Worm (Caenorhabditis elegans): ENCODE results near the gene srj-27.

srj-27 gene

ce11 chrV:15085335-15085800 is 41.9 kb downstream of the srj-27 start, which contains the start of the genes ahsa-1 and C01G10.7 (continued):
- TF ChIP-seq nhr-237 (tag; optimal IDR thresholded peaks at IDR 0.05) (peak; percentile 77), nhr-71 (tag; optimal IDR thresholded peaks at IDR 0.05) (peak; percentile 96), unc-86 (tag; optimal IDR thresholded peaks at IDR 0.05) (peak; percentile 85), fkh-4 (tag; optimal IDR thresholded peaks at IDR 0.05; ENCODE audit: borderline replicate concordance) (peak; percentile 94), rnt-1 (tag; optimal IDR thresholded peaks at IDR 0.05) (peak; percentile 99), efl-3 (GFP tag; optimal IDR thresholded peaks at IDR 0.05) (no peak), jun-1 (tag; optimal IDR thresholded peaks at IDR 0.05) (peak; percentile 61), hpl-2 (GFP tag; optimal IDR thresholded peaks at IDR 0.05) (peak; percentile 60), sox-4 (tag; optimal IDR thresholded peaks at IDR 0.05) (peak; percentile 91), hlh-17 (GFP tag; optimal IDR thresholded peaks at IDR 0.05; ENCODE audit: borderline replicate concordance) (no peak), fkh-8 (tag; optimal IDR thresholded peaks at IDR 0.05) (peak; percentile 92), ceh-8 (GFP tag; optimal IDR thresholded peaks at IDR 0.05) (peak; percentile 58), lsy-2 (tag; optimal IDR thresholded peaks at IDR 0.05) (peak; percentile 89 to 93), lir-3 (tag; optimal IDR thresholded peaks at IDR 0.05; ENCODE audit: poor library complexity) (peak; percentile 97), grh-1 (GFP tag; IDR thresholded peaks at IDR 0.05) (peak; percentile 74), nhr-12 (tag; optimal IDR thresholded peaks at IDR 0.05) (no peak), nhr-11 (tag; optimal IDR thresholded peaks at IDR 0.05) (no peak), C04F5.9 (tag; optimal IDR thresholded peaks at IDR 0.05) (peak; percentile 88), fkh-10 (GFP tag; optimal IDR thresholded peaks at IDR 0.05) (peak; percentile 56), mep-1 (tag; optimal IDR thresholded peaks at IDR 0.05) (peak; percentile 96), ets-5 (GFP tag; IDR thresholded peaks at IDR 0.05) (no peak), nhr-84 (tag; optimal IDR thresholded peaks at IDR 0.05) (no peak), elt-3 (tag; optimal IDR thresholded peaks at IDR 0.05) (peak in 4 of 6 experiments; percentile 67 to 90 (median 83)), mdl-1 (tag; optimal IDR thresholded peaks at IDR 0.05) (peak in 1 of 2 experiments; percentile 66), alr-1 (tag; optimal IDR thresholded peaks at IDR 0.05; ENCODE audit: borderline replicate concordance) (no peak), ceh-63 (GFP tag; optimal IDR thresholded peaks at IDR 0.05) (no peak), fos-1 (tag; optimal IDR thresholded peaks at IDR 0.05) (peak; percentile 60), tlp-1 (tag; optimal IDR thresholded peaks at IDR 0.05) (no peak), unc-30 (tag; optimal IDR thresholded peaks at IDR 0.05) (no peak), lin-35 (GFP tag; optimal IDR thresholded peaks at IDR 0.05) (peak; percentile 85 to 86), Y116A8C.19 (tag; optimal IDR thresholded peaks at IDR 0.05; ENCODE audit: borderline replicate concordance) (peak; percentile 69), dpl-1 (GFP tag; optimal IDR thresholded peaks at IDR 0.05) (peak; percentile 76 to 86 (median 84)), isw-1 (GFP tag; IDR thresholded peaks at IDR 0.05) (peak; percentile 87), mef-2 (tag; optimal IDR thresholded peaks at IDR 0.05) (no peak), nhr-77 (tag; optimal IDR thresholded peaks at IDR 0.05) (peak; percentile 80), blmp-1 (tag; optimal IDR thresholded peaks at IDR 0.05) (peak; percentile 75), nhr-20 (tag; optimal IDR thresholded peaks at IDR 0.05) (peak; percentile 92), egl-27 (tag; optimal IDR thresholded peaks at IDR 0.05) (no peak), C16A3.4 (tag; optimal IDR thresholded peaks at IDR 0.05) (peak; percentile 93), elt-2 (tag; optimal IDR thresholded peaks at IDR 0.05) (peak; percentile 69), snpc-4 (tag; optimal IDR thresholded peaks at IDR 0.05) (peak; percentile 87), nhr-90 (tag; optimal IDR thresholded peaks at IDR 0.05; ENCODE audit: poor library complexity) (peak; percentile 95), sptf-1 (tag; optimal IDR thresholded peaks at IDR 0.05) (no peak), lin-14 (GFP tag; optimal IDR thresholded peaks at IDR 0.05) (peak; percentile 95), xbp-1 (tag; optimal IDR thresholded peaks at IDR 0.05) (peak; percentile 87), nhr-19 (GFP tag; conservative IDR thresholded peaks at IDR 0.05) (peak; percentile 87), nhr-47 (tag; optimal IDR thresholded peaks at IDR 0.05) (peak; percentile 94), vab-15 (tag; optimal IDR thresholded peaks at IDR 0.05) (peak; percentile 93), lin-39 (tag; optimal IDR thresholded peaks at IDR 0.05) (peak; percentile 75), zip-4 (GFP tag; optimal IDR thresholded peaks at IDR 0.05) (peak; percentile 33), unc-62 (GFP tag; optimal IDR thresholded peaks at IDR 0.05) (no peak), lin-15B (tag; optimal IDR thresholded peaks at IDR 0.05) (peak; percentile 99)

Data from whole organism, L1 larva.